Fruit fly (Drosophila melanogaster) whole organism, embryonic: ENCODE data around the gene c12.1.

Experiments used
- Antp ChIP-seq: fragments of 200-800 bp; sonication (Bioruptor generic); optimal IDR thresholded peaks from 3 replicates; lab custom pipeline; 2016; ENCODE audit warnings: missing biosample characterization, missing genetic modification characterization
- Bteb2 ChIP-seq: fragments of 200-800 bp; sonication (Bioruptor generic); optimal IDR thresholded peaks from 2 replicates; lab custom pipeline; 2016; ENCODE audit warnings: missing biosample characterization, missing genetic modification characterization
- CG13296 ChIP-seq: fragments of 200-800 bp; sonication (Bioruptor generic); optimal IDR thresholded peaks from 3 replicates; lab custom pipeline; 2018; ENCODE audit warnings: missing biosample characterization, mild to moderate bottlenecking, missing genetic modification characterization
- CG13894 ChIP-seq: fragments of 200-800 bp; sonication (Bioruptor generic); optimal IDR thresholded peaks from 3 replicates; lab custom pipeline; 2018; ENCODE audit warnings: missing biosample characterization, mild to moderate bottlenecking, missing genetic modification characterization, moderate library complexity
- CG14710 ChIP-seq: fragments of 200-800 bp; sonication (Bioruptor generic); optimal IDR thresholded peaks from 3 replicates; lab custom pipeline; 2019; ENCODE audit warnings: missing biosample characterization, mild to moderate bottlenecking, missing genetic modification characterization, moderate library complexity
- CG1603 ChIP-seq: fragments of 200-800 bp; sonication (Bioruptor generic); optimal IDR thresholded peaks from 2 replicates; lab custom pipeline; 2019; ENCODE audit warnings: missing biosample characterization, mild to moderate bottlenecking, missing genetic modification characterization, moderate library complexity
- CG16779 ChIP-seq: fragments of 200-800 bp; sonication (Bioruptor generic); IDR thresholded peaks from 2 replicates; pipeline ENCODE4 v1.3.6; 2022; ENCODE audit warnings: missing biosample characterization, missing genetic modification characterization
- CG16813 ChIP-seq: fragments of 200-800 bp; sonication (Bioruptor generic); IDR thresholded peaks from 3 replicates; pipeline ENCODE4 v1.3.6; 2022; ENCODE audit warnings: missing biosample characterization, missing genetic modification characterization; ENCODE audit not compliant: partially characterized antibody
- CG30431 ChIP-seq: fragments of 200-800 bp; sonication (Bioruptor generic); optimal IDR thresholded peaks from 2 replicates; lab custom pipeline; 2017; ENCODE audit warnings: missing biosample characterization, missing genetic modification characterization
- CG32532 ChIP-seq: fragments of 200-800 bp; sonication (Bioruptor generic); IDR thresholded peaks from 2 replicates; pipeline ENCODE4 v1.3.6; 2022; ENCODE audit warnings: missing biosample characterization, missing genetic modification characterization
- CG34376 ChIP-seq: fragments of 200-800 bp; sonication (Bioruptor generic); optimal IDR thresholded peaks from 2 replicates; lab custom pipeline; 2018; ENCODE audit warnings: missing biosample characterization, mild to moderate bottlenecking, missing genetic modification characterization
- CG6272 ChIP-seq: fragments of 200-800 bp; sonication (Bioruptor generic); IDR thresholded peaks from 2 replicates; pipeline ENCODE4 v1.3.6; 2022; ENCODE audit warnings: missing biosample characterization, missing genetic modification characterization
- CG6689 ChIP-seq: fragments of 200-800 bp; sonication (Bioruptor generic); IDR thresholded peaks from 2 replicates; pipeline ENCODE4 v1.3.6; 2022; ENCODE audit warnings: missing biosample characterization, missing genetic modification characterization
- CG8388 ChIP-seq: fragments of 200-800 bp; sonication (Bioruptor generic); optimal IDR thresholded peaks from 2 replicates; lab custom pipeline; 2019; ENCODE audit warnings: missing biosample characterization, mild to moderate bottlenecking, missing genetic modification characterization, moderate library complexity
- CG9876 ChIP-seq: fragments of 200-800 bp; sonication (Bioruptor generic); optimal IDR thresholded peaks from 2 replicates; lab custom pipeline; 2016; ENCODE audit warnings: missing biosample characterization, missing genetic modification characterization
- Deaf1 ChIP-seq: fragments of 200-800 bp; optimal IDR thresholded peaks from 3 replicates; lab custom pipeline; 2019; ENCODE audit warnings: missing biosample characterization, mild to moderate bottlenecking, missing genetic modification characterization, moderate library complexity
- Dll ChIP-seq: fragments of 200-800 bp; sonication (Bioruptor generic); IDR thresholded peaks from 4 replicates; pipeline ENCODE4 v1.3.6; 2022; ENCODE audit warnings: missing biosample characterization, missing genetic modification characterization; ENCODE audit not compliant: partially characterized antibody
- Drgx ChIP-seq: fragments of 200-800 bp; sonication (Bioruptor generic); IDR thresholded peaks from 2 replicates; pipeline ENCODE4 v1.3.6; 2022; ENCODE audit warnings: missing biosample characterization, missing genetic modification characterization
- Ets65A ChIP-seq: fragments of 200-800 bp; sonication (Bioruptor generic); peaks from one replicate; lab custom pipeline; 2016; ENCODE audit warnings: missing biosample characterization, missing genetic modification characterization
- HLH3B ChIP-seq: fragments of 200-800 bp; sonication (Bioruptor generic); IDR thresholded peaks from 2 replicates; pipeline ENCODE4 v1.3.6; 2022; ENCODE audit warnings: missing biosample characterization, missing genetic modification characterization
- Hsf ChIP-seq: fragments of 200-800 bp; sonication (Bioruptor generic); optimal IDR thresholded peaks from 3 replicates; lab custom pipeline; 2016; ENCODE audit warnings: missing biosample characterization, missing genetic modification characterization
- Lim3 ChIP-seq: fragments of 200-800 bp; sonication (Bioruptor generic); IDR thresholded peaks from 2 replicates; pipeline ENCODE4 v1.3.6; 2022; ENCODE audit warnings: missing biosample characterization, missing genetic modification characterization
- Nf-YA ChIP-seq: fragments of 200-800 bp; sonication (Bioruptor generic); IDR thresholded peaks from 2 replicates; pipeline ENCODE4 v1.3.6; 2022; ENCODE audit warnings: missing biosample characterization, missing genetic modification characterization
- Optix ChIP-seq: fragments of 200-800 bp; sonication (Bioruptor generic); IDR thresholded peaks from 3 replicates; pipeline ENCODE4 v1.3.6; 2022; ENCODE audit warnings: missing biosample characterization, missing genetic modification characterization
- Ptx1 ChIP-seq: fragments of 200-800 bp; sonication (Bioruptor generic); IDR thresholded peaks from 2 replicates; pipeline ENCODE4 v1.3.6; 2022; ENCODE audit warnings: missing biosample characterization, missing genetic modification characterization
- chinmo ChIP-seq: fragments of 200-800 bp; sonication (Bioruptor generic); IDR thresholded peaks from 4 replicates; pipeline ENCODE4 v1.3.6; 2022; ENCODE audit warnings: missing biosample characterization, missing genetic modification characterization; ENCODE audit not compliant: partially characterized antibody
- crol ChIP-seq: fragments of 200-800 bp; sonication (Bioruptor generic); IDR thresholded peaks from 2 replicates; pipeline ENCODE4 v1.3.6; 2022; ENCODE audit warnings: missing biosample characterization, missing genetic modification characterization
- fd3F ChIP-seq: fragments of 200-800 bp; sonication (Bioruptor generic); optimal IDR thresholded peaks from 2 replicates; lab custom pipeline; 2018; ENCODE audit warnings: missing biosample characterization, mild to moderate bottlenecking, missing genetic modification characterization, moderate library complexity
- ftz-f1 ChIP-seq: fragments of 200-800 bp; sonication (Bioruptor generic); optimal IDR thresholded peaks from 2 replicates; lab custom pipeline; 2016; ENCODE audit warnings: missing biosample characterization, missing genetic modification characterization
- gem ChIP-seq: fragments of 200-800 bp; sonication (Bioruptor generic); optimal IDR thresholded peaks from 2 replicates; lab custom pipeline; 2019; ENCODE audit warnings: missing biosample characterization, mild to moderate bottlenecking, missing genetic modification characterization, moderate library complexity
- gfzf ChIP-seq: fragments of 200-800 bp; sonication (Bioruptor generic); optimal IDR thresholded peaks from 2 replicates; lab custom pipeline; 2016; ENCODE audit warnings: missing biosample characterization, mild to moderate bottlenecking, missing genetic modification characterization, moderate library complexity
- hkb ChIP-seq, 2 experiments: fragments of 200-800 bp in 1 of 2; fragments of >200 bp in 1 of 2; sonication (Bioruptor generic) in 1 of 2; IDR thresholded peaks in 1 of 2; optimal IDR thresholded peaks in 1 of 2; 2 replicates each; pipeline versions ENCODE4 v1.3.6 to Lab custom; 2017 to 2022; ENCODE audit warnings: missing biosample characterization in 1 of 2, missing genetic modification characterization in 1 of 2
- lov ChIP-seq, 2 experiments: fragments of 200-800 bp in 1 of 2; fragments of >200 bp in 1 of 2; sonication (Bioruptor generic) in 1 of 2; IDR thresholded peaks in 1 of 2; optimal IDR thresholded peaks in 1 of 2; 2 replicates in 1 of 2; 3 replicates in 1 of 2; pipeline versions ENCODE4 v1.3.6 to Lab custom; 2017 to 2022; ENCODE audit warnings: missing biosample characterization in 1 of 2, missing genetic modification characterization in 1 of 2
- maf-S ChIP-seq: fragments of 200-800 bp; sonication (Bioruptor generic); optimal IDR thresholded peaks from 2 replicates; lab custom pipeline; 2016; ENCODE audit warnings: missing biosample characterization, missing genetic modification characterization
- pfk ChIP-seq: fragments of 200-800 bp; sonication (Bioruptor generic); optimal IDR thresholded peaks from 2 replicates; lab custom pipeline; 2018; ENCODE audit warnings: missing biosample characterization, mild to moderate bottlenecking, missing genetic modification characterization, moderate library complexity
- row ChIP-seq: fragments of 200-800 bp; sonication (Bioruptor generic); IDR thresholded peaks from 3 replicates; pipeline ENCODE4 v1.3.6; 2022; ENCODE audit warnings: missing biosample characterization, missing genetic modification characterization
- sens ChIP-seq: fragments of 200-800 bp; sonication (Bioruptor generic); peaks from one replicate; lab custom pipeline; 2016; ENCODE audit warnings: missing biosample characterization, missing genetic modification characterization
- sqz ChIP-seq: fragments of 200-800 bp; sonication (Bioruptor generic); optimal IDR thresholded peaks from 3 replicates; lab custom pipeline; 2018; ENCODE audit warnings: missing biosample characterization, mild to moderate bottlenecking, missing genetic modification characterization
- tna ChIP-seq: fragments of 200-800 bp; sonication (Bioruptor generic); IDR thresholded peaks from 2 replicates; pipeline ENCODE4 v1.3.6; 2022; ENCODE audit warnings: missing biosample characterization, missing genetic modification characterization; ENCODE audit not compliant: partially characterized antibody
- unc-4 ChIP-seq: fragments of 200-800 bp; sonication (Bioruptor generic); IDR thresholded peaks from 2 replicates; pipeline ENCODE4 v1.3.6; 2022; ENCODE audit warnings: missing biosample characterization, missing genetic modification characterization; ENCODE audit not compliant: partially characterized antibody
- unpg ChIP-seq: fragments of 200-800 bp; sonication (Bioruptor generic); optimal IDR thresholded peaks from 3 replicates; lab custom pipeline; 2018; ENCODE audit warnings: missing biosample characterization, mild to moderate bottlenecking, missing genetic modification characterization, moderate library complexity
- z ChIP-seq: fragments of 200-800 bp; sonication (Bioruptor generic); IDR thresholded peaks from 3 replicates; pipeline ENCODE4 v1.3.6; 2022; ENCODE audit warnings: missing biosample characterization, missing genetic modification characterization
- zfh1 ChIP-seq: fragments of 200-800 bp; sonication (Bioruptor generic); IDR thresholded peaks from 3 replicates; pipeline ENCODE4 v1.3.6; 2022; ENCODE audit warnings: missing biosample characterization, missing genetic modification characterization

c12.1 gene

dm6 chrX:9332208-9332607 is 13.2 kb upstream of the c12.1 start (continued):
- TF ChIP-seq chinmo (GFP tag; lab: Robert Waterston, UW) (peak; percentile 73; the same call in 1 of the 4 replicates), z (GFP tag; lab: Robert Waterston, UW) (0 out of 3 replicates have a peak, but pooled peaks have one; percentile 38), Lim3 (GFP tag; lab: Robert Waterston, UW) (no peak), CG32532 (GFP tag; lab: Robert Waterston, UW) (0 out of 2 replicates have a peak, but pooled peaks have one; percentile 18), unpg (GFP tag; lab: Kevin White, UChicago) (no peak), HLH3B (GFP tag; lab: Robert Waterston, UW) (0 out of 2 replicates have a peak, but pooled peaks have one; percentile 9), lov (optimal IDR thresholded peaks at IDR 0.05; lab: Kevin White, UChicago) (no peak), lov (GFP tag; IDR thresholded peaks at IDR 0.05; lab: Robert Waterston, UW) (0 out of 3 replicates have a peak, but pooled peaks have one; percentile 46), Drgx (GFP tag; lab: Robert Waterston, UW) (0 out of 2 replicates have a peak, but pooled peaks have one; percentile 10), Hsf (GFP tag; lab: Kevin White, UChicago) (no peak), crol (peak; percentile 86), Nf-YA (0 out of 2 replicates have a peak, but pooled peaks have one; percentile 17)
- TF ChIP-seq, all 482 proteins: peak for 19

dm6 chrX:9330387-9330786 is 11.4 kb upstream of the c12.1 start, which contains the start of gene CG34450:
CG34450 (minus strand) TSS chrX:9330487.
- no peak for TF ChIP-seq CG6689 (GFP tag; lab: Robert Waterston, UW)
- TF ChIP-seq CG8388 = no peak
- no peak for TF ChIP-seq zfh1
- TF ChIP-seq gfzf (GFP tag; lab: Kevin White, UChicago) = no peak
- no peak for TF ChIP-seq maf-S (GFP tag; lab: Kevin White, UChicago)
- TF ChIP-seq Bteb2 (GFP tag; lab: Kevin White, UChicago) = no peak

- peak; percentile 18 for TF ChIP-seq sens (GFP tag; lab: Kevin White, UChicago)
- TF ChIP-seq CG1603 = peak; percentile 20
- no peak for TF ChIP-seq CG14710 (tag; lab: Kevin White, UChicago)
Measured at dm6 chrX:9317100-9317499, 1.9 kb downstream of the c12.1 start.

dm6 chrX:9309959-9310658 is 8.9 kb downstream of the c12.1 start:
- TF ChIP-seq gem (tag; lab: Kevin White, UChicago) = peak; percentile 13
- TF ChIP-seq Ets65A (GFP tag; lab: Kevin White, UChicago) = peak; percentile 71
- 0 out of 3 replicates have a peak, but pooled peaks have one; percentile 12 for TF ChIP-seq row (GFP tag; lab: Robert Waterston, UW)
- TF ChIP-seq pfk (GFP tag; lab: Kevin White, UChicago) = peak; percentile 78
- TF ChIP-seq fd3F = no peak
- TF ChIP-seq Ptx1 = peak; percentile 43
- peak; percentile 75 for TF ChIP-seq CG13894 (tag; lab: Kevin White, UChicago)
- no peak for TF ChIP-seq Optix
- TF ChIP-seq Deaf1 = peak; percentile 66
- TF ChIP-seq, all 482 proteins: peak for 7

- TF ChIP-seq Antp (GFP tag; lab: Kevin White, UChicago) = no peak
- no peak for TF ChIP-seq CG13296 (GFP tag; lab: Kevin White, UChicago)
- 0 out of 2 replicates have a peak, but pooled peaks have one; percentile 20 for TF ChIP-seq unc-4
- TF ChIP-seq CG16779 (GFP tag; lab: Robert Waterston, UW) = no peak
- peak; percentile 79 for TF ChIP-seq sqz (GFP tag; lab: Kevin White, UChicago)
- no peak for TF ChIP-seq CG30431 (GFP tag; lab: Kevin White, UChicago)
- TF ChIP-seq tna (GFP tag; lab: Robert Waterston, UW) = no peak
- no peak for TF ChIP-seq CG9876 (GFP tag; lab: Kevin White, UChicago)
- no peak for TF ChIP-seq ftz-f1 (GFP tag; lab: Kevin White, UChicago)
- TF ChIP-seq Dll (GFP tag; lab: Robert Waterston, UW) = no peak
- TF ChIP-seq CG6272 = no peak
- no peak for TF ChIP-seq hkb (optimal IDR thresholded peaks at IDR 0.05; lab: Kevin White, UChicago)
- no peak for TF ChIP-seq hkb (GFP tag; IDR thresholded peaks at IDR 0.05; lab: Robert Waterston, UW)
- no peak for TF ChIP-seq CG34376
- no peak for TF ChIP-seq CG16813 (GFP tag; lab: Robert Waterston, UW)
Measured at dm6 chrX:9305735-9306134, 13.3 kb downstream of the c12.1 start.
